Fruit fly (Drosophila melanogaster) whole organism, wandering third instar larva: ENCODE results near the gene CG1113.

Experiments
- Abd-B ChIP-seq: fragments of >200 bp; optimal IDR thresholded peaks from 2 replicates; lab custom pipeline; 2017; ENCODE audit warnings: missing biosample characterization, missing genetic modification characterization
- CG32264 ChIP-seq: fragments of 200-800 bp; sonication (Bioruptor generic); optimal IDR thresholded peaks from 2 replicates; lab custom pipeline; 2016; ENCODE audit warnings: missing biosample characterization, missing genetic modification characterization
- CG9705 ChIP-seq: fragments of 200-800 bp; sonication (Bioruptor generic); optimal IDR thresholded peaks from 2 replicates; lab custom pipeline; 2018; ENCODE audit warnings: missing biosample characterization, mild to moderate bottlenecking, missing genetic modification characterization
- CrebA ChIP-seq: fragments of 200-800 bp; sonication (Bioruptor generic); optimal IDR thresholded peaks from 2 replicates; lab custom pipeline; 2016; ENCODE audit warnings: missing biosample characterization, mild to moderate bottlenecking, missing genetic modification characterization, borderline replicate concordance
- Dfd ChIP-seq: fragments of >200 bp; optimal IDR thresholded peaks from 2 replicates; lab custom pipeline; 2017; ENCODE audit warnings: missing biosample characterization, missing genetic modification characterization
- Dif ChIP-seq: fragments of 200-275, 200-300 bp; sonication (Bioruptor generic); optimal IDR thresholded peaks from 2 replicates; lab custom pipeline; 2018; ENCODE audit warnings: missing biosample characterization, missing genetic modification characterization; ENCODE audit not compliant: partially characterized antibody
- GATAd ChIP-seq: sonication (Bioruptor generic); optimal IDR thresholded peaks from 2 replicates; lab custom pipeline; 2016; ENCODE audit warnings: missing biosample characterization, missing genetic modification characterization
- HLH106 ChIP-seq: fragments of 200-800 bp; optimal IDR thresholded peaks from 3 replicates; lab custom pipeline; 2019; ENCODE audit warnings: missing biosample characterization, mild to moderate bottlenecking, missing genetic modification characterization, moderate library complexity
- Hnf4 ChIP-seq: fragments of 200-800 bp; sonication (Bioruptor generic); optimal IDR thresholded peaks from 2 replicates; lab custom pipeline; 2016; ENCODE audit warnings: missing biosample characterization, mild to moderate bottlenecking, missing genetic modification characterization
- Hr78 ChIP-seq: fragments of >200 bp; optimal IDR thresholded peaks from 2 replicates; lab custom pipeline; 2017; ENCODE audit warnings: missing biosample characterization, missing genetic modification characterization
- Hr83 ChIP-seq: fragments of 200-300 bp; sonication (Bioruptor generic); optimal IDR thresholded peaks from 2 replicates; lab custom pipeline; 2016; ENCODE audit warnings: missing biosample characterization, mild to moderate bottlenecking, missing genetic modification characterization, moderate library complexity; ENCODE audit not compliant: poor library complexity, severe bottlenecking
- Jra ChIP-seq: sonication (Bioruptor generic); optimal IDR thresholded peaks from 2 replicates; lab custom pipeline; 2016; ENCODE audit warnings: missing biosample characterization, missing genetic modification characterization
- Mio ChIP-seq: sonication (Bioruptor generic); optimal IDR thresholded peaks from 2 replicates; lab custom pipeline; 2016; ENCODE audit warnings: missing biosample characterization, missing genetic modification characterization
- Myc ChIP-seq: fragments of >200 bp; optimal IDR thresholded peaks from 2 replicates; lab custom pipeline; 2017
- N ChIP-seq: fragments of >200 bp; optimal IDR thresholded peaks from 2 replicates; lab custom pipeline; 2018; ENCODE audit warnings: missing biosample characterization, missing external identifiers, missing genetic modification characterization
- OdsH ChIP-seq: fragments of 200-800 bp; sonication (Bioruptor generic); optimal IDR thresholded peaks from 2 replicates; lab custom pipeline; 2016; ENCODE audit warnings: missing biosample characterization, mild to moderate bottlenecking, missing genetic modification characterization
- Rel ChIP-seq, 2 experiments: fragments of 200-800 bp; sonication (Bioruptor generic) in 1 of 2; optimal IDR thresholded peaks; 2 replicates in 1 of 2; 3 replicates in 1 of 2; lab custom pipeline; 2016 to 2019; ENCODE audit warnings: mild to moderate bottlenecking in 2 of 2, missing biosample characterization in 2 of 2, missing genetic modification characterization in 2 of 2, moderate library complexity in 1 of 2
- Sp1 ChIP-seq: fragments of 200-800 bp; sonication (Bioruptor generic); optimal IDR thresholded peaks from 3 replicates; lab custom pipeline; 2019; ENCODE audit warnings: missing biosample characterization, mild to moderate bottlenecking, missing genetic modification characterization, moderate library complexity
- Vsx2 ChIP-seq: fragments of 200-300, 225-300 bp; sonication (Bioruptor generic); optimal IDR thresholded peaks from 2 replicates; lab custom pipeline; 2018; ENCODE audit warnings: missing biosample characterization, missing genetic modification characterization; ENCODE audit not compliant: partially characterized antibody
- br ChIP-seq: fragments of 200-800 bp; sonication (Bioruptor generic); optimal IDR thresholded peaks from 2 replicates; lab custom pipeline; 2016; ENCODE audit warnings: missing biosample characterization, missing genetic modification characterization
- brk ChIP-seq: fragments of 200-800 bp; sonication (Bioruptor generic); optimal IDR thresholded peaks from 2 replicates; lab custom pipeline; 2016; ENCODE audit warnings: missing biosample characterization, mild to moderate bottlenecking, missing genetic modification characterization
- dl ChIP-seq, 2 experiments: fragments of 175-275, 200-275 bp in 1 of 2; fragments of 200-275 bp in 1 of 2; sonication (Bioruptor generic); optimal IDR thresholded peaks; lab custom pipeline; 2018; ENCODE audit warnings: mild to moderate bottlenecking in 2 of 2, missing biosample characterization in 2 of 2, missing genetic modification characterization in 2 of 2, moderate library complexity in 2 of 2; ENCODE audit not compliant: partially characterized antibody in 2 of 2, insufficient read depth in 1 of 2
- dmrt93B ChIP-seq: fragments of 200-800 bp; sonication (Bioruptor generic); optimal IDR thresholded peaks from 2 replicates; lab custom pipeline; 2018; ENCODE audit warnings: missing biosample characterization, mild to moderate bottlenecking, missing genetic modification characterization
- dsf ChIP-seq: sonication (Bioruptor generic); optimal IDR thresholded peaks from 2 replicates; lab custom pipeline; 2016; ENCODE audit warnings: missing biosample characterization, missing genetic modification characterization, borderline replicate concordance
- ey ChIP-seq: fragments of 200-800 bp; sonication (Bioruptor generic); optimal IDR thresholded peaks from 2 replicates; lab custom pipeline; 2016; ENCODE audit warnings: missing biosample characterization, missing genetic modification characterization
- foxo ChIP-seq, 2 experiments: fragments of 200-800 bp; sonication (Bioruptor generic); optimal IDR thresholded peaks; 2 replicates in 1 of 2; 3 replicates in 1 of 2; lab custom pipeline; 2016 to 2017; ENCODE audit warnings: missing biosample characterization in 2 of 2, missing genetic modification characterization in 2 of 2
- fru ChIP-seq: fragments of 200-800 bp; sonication (Bioruptor generic); optimal IDR thresholded peaks from 3 replicates; lab custom pipeline; 2016; ENCODE audit warnings: missing biosample characterization, mild to moderate bottlenecking, missing genetic modification characterization
- h ChIP-seq: fragments of 200-800 bp; sonication (Bioruptor generic); optimal IDR thresholded peaks from 3 replicates; lab custom pipeline; 2016; ENCODE audit warnings: missing biosample characterization, mild to moderate bottlenecking, missing genetic modification characterization
- jim ChIP-seq: fragments of 175-275, 200-325 bp; sonication (Bioruptor generic); optimal IDR thresholded peaks from 2 replicates; lab custom pipeline; 2016; ENCODE audit warnings: missing biosample characterization, mild to moderate bottlenecking, missing genetic modification characterization
- lola ChIP-seq: fragments of >200 bp; optimal IDR thresholded peaks from 2 replicates; lab custom pipeline; 2017; ENCODE audit warnings: missing biosample characterization, missing genetic modification characterization
- pan ChIP-seq: fragments of >200 bp; optimal IDR thresholded peaks from 2 replicates; lab custom pipeline; 2017
- psq ChIP-seq: fragments of 200-800 bp; sonication (Bioruptor generic); optimal IDR thresholded peaks from 3 replicates; lab custom pipeline; 2017; ENCODE audit warnings: missing biosample characterization, mild to moderate bottlenecking, missing genetic modification characterization, moderate library complexity
- rgr ChIP-seq: fragments of 200-800 bp; sonication (Bioruptor generic); optimal IDR thresholded peaks from 3 replicates; lab custom pipeline; 2016; ENCODE audit warnings: missing biosample characterization, mild to moderate bottlenecking, missing genetic modification characterization
- sage ChIP-seq: fragments of 200-800 bp; sonication (Bioruptor generic); optimal IDR thresholded peaks from 2 replicates; lab custom pipeline; 2016; ENCODE audit warnings: missing biosample characterization, mild to moderate bottlenecking, missing genetic modification characterization
- sv ChIP-seq: fragments of 200-800 bp; sonication (Bioruptor generic); optimal IDR thresholded peaks from 3 replicates; lab custom pipeline; 2016; ENCODE audit warnings: missing biosample characterization, missing genetic modification characterization
- tai ChIP-seq: sonication (Bioruptor generic); optimal IDR thresholded peaks from 2 replicates; lab custom pipeline; 2016; ENCODE audit warnings: missing biosample characterization, missing genetic modification characterization
- usp ChIP-seq: fragments of >200 bp; optimal IDR thresholded peaks from 2 replicates; lab custom pipeline; 2017; ENCODE audit warnings: missing biosample characterization, missing genetic modification characterization
- woc ChIP-seq: sonication (Bioruptor generic); optimal IDR thresholded peaks from 2 replicates; lab custom pipeline; 2016; ENCODE audit warnings: missing biosample characterization, mild to moderate bottlenecking, missing genetic modification characterization

Gene CG1113

DNA sequence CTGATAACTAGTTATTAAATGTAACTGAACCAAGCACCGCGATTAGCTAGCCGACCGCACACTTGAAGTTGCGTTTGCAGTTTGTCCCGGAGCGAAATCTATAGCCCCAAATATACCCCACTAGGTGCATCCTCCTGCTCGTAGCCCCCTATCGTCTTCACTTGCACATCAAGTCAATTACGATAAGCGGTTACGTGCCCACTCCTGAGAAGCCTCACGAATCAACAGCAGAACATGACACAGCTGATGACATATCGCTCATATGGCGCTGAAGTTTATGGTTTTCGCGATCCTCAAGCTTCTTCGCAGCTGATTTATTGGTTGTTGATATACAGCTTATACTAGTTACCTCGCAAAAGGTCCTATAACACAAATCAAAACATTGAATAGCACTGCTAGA lies 8.3 kb downstream of the CG1113 start:
- no peak for TF ChIP-seq GATAd
- TF ChIP-seq Dfd (GFP tag; lab: Kevin White, UChicago), result no peak
- no peak for TF ChIP-seq rgr (GFP tag; lab: Kevin White, UChicago)
- no peak for TF ChIP-seq Vsx2 (GFP tag; lab: Kevin White, UChicago)
- no peak for TF ChIP-seq OdsH (GFP tag; lab: Kevin White, UChicago)
- TF ChIP-seq woc (GFP tag; lab: Kevin White, UChicago), result no peak
- TF ChIP-seq h (GFP tag; lab: Kevin White, UChicago), result no peak
- TF ChIP-seq dl (GFP tag; optimal IDR thresholded peaks at IDR 0.05; lab: Kevin White, UChicago; ENCODE audit: insufficient read depth in 1 of 2, partially characterized antibody in 2 of 2), result no peak

dm6 chr3R:5261996-5262535 lies 9.1 kb downstream of the CG1113 start:
- TF ChIP-seq jim (no peak), Mio (no peak), Vsx2 (GFP tag; lab: Kevin White, UChicago) (no peak), Jra (GFP tag; lab: Kevin White, UChicago) (peak; percentile 45), Hr78 (no peak), tai (GFP tag; lab: Kevin White, UChicago) (no peak), brk (no peak), Dif (GFP tag; lab: Kevin White, UChicago) (no peak), rgr (GFP tag; lab: Kevin White, UChicago) (no peak), sv (GFP tag; lab: Kevin White, UChicago) (no peak), h (GFP tag; lab: Kevin White, UChicago) (peak; percentile 53), woc (GFP tag; lab: Kevin White, UChicago) (no peak), ey (GFP tag; lab: Kevin White, UChicago) (peak; percentile 16), foxo (GFP tag; optimal IDR thresholded peaks at IDR 0.05; lab: Kevin White, UChicago) (peak in 1 of 2 experiments; percentile 37), dl (GFP tag; optimal IDR thresholded peaks at IDR 0.05; lab: Kevin White, UChicago; ENCODE audit: insufficient read depth in 1 of 2, partially characterized antibody in 2 of 2) (no peak), Abd-B (GFP tag; lab: Kevin White, UChicago) (no peak), Hnf4 (GFP tag; lab: Kevin White, UChicago) (no peak), dmrt93B (GFP tag; lab: Kevin White, UChicago) (no peak), sage (GFP tag; lab: Kevin White, UChicago) (no peak), pan (lab: Kevin White, UChicago) (no peak), CrebA (GFP tag; lab: Kevin White, UChicago) (no peak), lola (no peak), CG32264 (GFP tag; lab: Kevin White, UChicago) (peak; percentile 2), Rel (GFP tag; optimal IDR thresholded peaks at IDR 0.05; lab: Kevin White, UChicago) (no peak), Rel (tag; optimal IDR thresholded peaks at IDR 0.05; lab: Kevin White, UChicago) (no peak), psq (peak; percentile 15), dsf (GFP tag; lab: Kevin White, UChicago) (no peak), HLH106 (peak; percentile 14), fru (GFP tag; lab: Kevin White, UChicago) (peak; percentile 48), Sp1 (GFP tag; lab: Kevin White, UChicago) (no peak), br (peak; percentile 38), usp (GFP tag; lab: Kevin White, UChicago) (no peak), Hr83 (no peak), N (GFP tag; lab: Kevin White, UChicago) (no peak), GATAd (no peak), Myc (lab: Kevin White, UChicago) (no peak), CG9705 (GFP tag; lab: Kevin White, UChicago) (no peak), OdsH (GFP tag; lab: Kevin White, UChicago) (peak; percentile 26)
